Worm (Caenorhabditis elegans) whole organism, L1 larva: Measurements from ENCODE around the gene Y27F2A.9.
"Not testable (repeated sequence)": the region's sequence is repeated elsewhere in the genome, so short reads cannot be mapped to it uniquely, and the experiment has no call there.

Experiments
- Y116A8C.19 ChIP-seq: sonication (generic microtip); optimal IDR thresholded peaks from 2 replicates; lab custom pipeline; 2016; ENCODE audit warnings: missing compliant biosample characterization, missing genetic modification characterization, borderline replicate concordance
- aha-1 ChIP-seq: fragments of 150-350 bp; optimal IDR thresholded peaks from 2 replicates; lab custom pipeline; 2014; ENCODE audit warnings: missing biosample characterization, missing genetic modification characterization
- ceh-82 ChIP-seq, 3 experiments: fragments of 150-350 bp in 1 of 3; sonication (generic microtip) in 2 of 3; optimal IDR thresholded peaks; 2 replicates each; lab custom pipeline; 2014 to 2017; ENCODE audit warnings: missing biosample characterization in 3 of 3, missing genetic modification characterization in 3 of 3
- ceh-88 ChIP-seq: fragments of 200-800 bp; sonication (Bioruptor generic); IDR thresholded peaks from 2 replicates; pipeline ENCODE4 v1.3.6; 2022; ENCODE audit warnings: missing genetic modification characterization, missing compliant biosample characterization
- ces-1 ChIP-seq: fragments of 150-350 bp; optimal IDR thresholded peaks from 2 replicates; lab custom pipeline; 2014; ENCODE audit warnings: missing biosample characterization, missing genetic modification reagents, missing genetic modification characterization
- dsc-1 ChIP-seq: sonication (generic microtip); optimal IDR thresholded peaks from 2 replicates; lab custom pipeline; 2016; ENCODE audit warnings: mild to moderate bottlenecking, missing genetic modification characterization, missing compliant biosample characterization
- egl-13 ChIP-seq: sonication (generic microtip); optimal IDR thresholded peaks from 2 replicates; lab custom pipeline; 2016; ENCODE audit warnings: missing genotype, missing genetic modification reagents, missing genetic modification characterization, missing compliant biosample characterization
- elt-3 ChIP-seq, 6 experiments: fragments of 150-350 bp in 1 of 6; sonication (generic microtip); optimal IDR thresholded peaks; 2 replicates each; lab custom pipeline; 2017 to 2018; ENCODE audit warnings: missing biosample characterization in 6 of 6, missing genetic modification characterization in 6 of 6, inconsistent platforms in 1 of 6
- fkh-10 ChIP-seq: sonication (generic microtip); optimal IDR thresholded peaks from 2 replicates; lab custom pipeline; 2017; ENCODE audit warnings: missing biosample characterization, missing genetic modification reagents, missing genetic modification characterization
- fkh-4 ChIP-seq: sonication (generic microtip); optimal IDR thresholded peaks from 2 replicates; lab custom pipeline; 2016; ENCODE audit warnings: missing compliant biosample characterization, missing genetic modification characterization, borderline replicate concordance
- fkh-8 ChIP-seq: sonication (generic microtip); optimal IDR thresholded peaks from 2 replicates; lab custom pipeline; 2016; ENCODE audit warnings: mild to moderate bottlenecking, missing genetic modification characterization, missing compliant biosample characterization
- hpl-2 ChIP-seq: fragments of 150-350 bp; optimal IDR thresholded peaks from 2 replicates; lab custom pipeline; 2014; ENCODE audit warnings: missing biosample characterization, missing genetic modification reagents, missing genetic modification characterization
- mab-9 ChIP-seq: fragments of 200-800 bp; sonication (Bioruptor generic); IDR thresholded peaks from 2 replicates; pipeline ENCODE4 v1.3.6; 2022; ENCODE audit warnings: missing genetic modification reagents, missing genetic modification characterization, missing compliant biosample characterization
- mep-1 ChIP-seq: fragments of 150-350 bp; optimal IDR thresholded peaks from 2 replicates; lab custom pipeline; 2014; ENCODE audit warnings: missing biosample characterization, missing genetic modification characterization
- nhr-12 ChIP-seq: sonication (generic microtip); optimal IDR thresholded peaks from 2 replicates; lab custom pipeline; 2017; ENCODE audit warnings: missing biosample characterization, missing genetic modification characterization
- nhr-47 ChIP-seq: sonication (generic microtip); optimal IDR thresholded peaks from 2 replicates; lab custom pipeline; 2016; ENCODE audit warnings: mild to moderate bottlenecking, missing genetic modification characterization, moderate library complexity, missing compliant biosample characterization
- nhr-84 ChIP-seq: sonication (generic microtip); optimal IDR thresholded peaks from 2 replicates; lab custom pipeline; 2017; ENCODE audit warnings: missing biosample characterization, missing genetic modification characterization
- pag-3 ChIP-seq: sonication (generic microtip); optimal IDR thresholded peaks from 2 replicates; lab custom pipeline; 2017; ENCODE audit warnings: missing genetic modification characterization, mild to moderate bottlenecking, missing compliant biosample characterization, antibody characterized with exemption, borderline replicate concordance; ENCODE audit not compliant: insufficient read depth
- pax-3 ChIP-seq: fragments of 200-800 bp; sonication (Bioruptor generic); optimal IDR thresholded peaks from 2 replicates; lab custom pipeline; 2018; ENCODE audit warnings: mild to moderate bottlenecking, missing genetic modification characterization, moderate library complexity, missing compliant biosample characterization
- pqm-1 ChIP-seq: sonication (generic microtip); optimal IDR thresholded peaks from 3 replicates; lab custom pipeline; 2017; ENCODE audit warnings: missing biosample characterization, missing genetic modification characterization
- rnt-1 ChIP-seq: sonication (generic microtip); optimal IDR thresholded peaks from 2 replicates; lab custom pipeline; 2016; ENCODE audit warnings: mild to moderate bottlenecking, missing genetic modification characterization, moderate library complexity, missing compliant biosample characterization
- skn-1 ChIP-seq: fragments of 150-350 bp; optimal IDR thresholded peaks from 2 replicates; lab custom pipeline; 2014; ENCODE audit warnings: missing biosample characterization, missing genetic modification characterization
- snu-23 ChIP-seq: sonication (generic microtip); optimal IDR thresholded peaks from 2 replicates; lab custom pipeline; 2016; ENCODE audit warnings: missing genetic modification characterization, missing compliant biosample characterization
- sox-4 ChIP-seq: sonication (generic microtip); optimal IDR thresholded peaks from 2 replicates; lab custom pipeline; 2016; ENCODE audit warnings: missing genetic modification characterization, missing compliant biosample characterization
- sptf-1 ChIP-seq: fragments of 150-350 bp; optimal IDR thresholded peaks from 2 replicates; lab custom pipeline; 2014; ENCODE audit warnings: missing biosample characterization, missing genetic modification characterization
- unc-30 ChIP-seq: sonication (generic microtip); optimal IDR thresholded peaks from 2 replicates; lab custom pipeline; 2017; ENCODE audit warnings: missing biosample characterization, missing genetic modification characterization
- unc-62 ChIP-seq: fragments of 150-350 bp; optimal IDR thresholded peaks from 2 replicates; lab custom pipeline; 2014; ENCODE audit warnings: missing biosample characterization, missing genetic modification reagents, missing genetic modification characterization
- unc-98 ChIP-seq: fragments of 200-800 bp; sonication (Bioruptor generic); IDR thresholded peaks from 2 replicates; pipeline ENCODE4 v1.3.6; 2022; ENCODE audit warnings: missing genetic modification characterization, missing compliant biosample characterization
- vab-15 ChIP-seq: sonication (generic microtip); optimal IDR thresholded peaks from 2 replicates; lab custom pipeline; 2017; ENCODE audit warnings: missing genotype, mild to moderate bottlenecking, missing genetic modification characterization, missing compliant biosample characterization
- xbp-1 ChIP-seq: sonication (generic microtip); optimal IDR thresholded peaks from 2 replicates; lab custom pipeline; 2016; ENCODE audit warnings: missing genetic modification characterization, missing compliant biosample characterization
- zip-4 ChIP-seq: fragments of 200-800 bp; sonication (Bioruptor generic); optimal IDR thresholded peaks from 2 replicates; lab custom pipeline; 2018; ENCODE audit warnings: mild to moderate bottlenecking, missing genetic modification characterization, moderate library complexity, missing compliant biosample characterization
- ztf-4 ChIP-seq: fragments of 150-350 bp; optimal IDR thresholded peaks from 2 replicates; lab custom pipeline; 2014; ENCODE audit warnings: missing biosample characterization, missing genetic modification characterization

Y27F2A.9 gene

ce11 chrII:3195739-3196138 lies 4.3 kb upstream of the Y27F2A.9 start:
- TF ChIP-seq unc-30 (tag; lab: Kevin White, UChicago) = no peak
- no peak for TF ChIP-seq ztf-4 (tag; lab: Kevin White, UChicago)
- TF ChIP-seq pqm-1 (tag; lab: Kevin White, UChicago) = no peak
- TF ChIP-seq xbp-1 (tag; lab: Kevin White, UChicago) = no peak
- TF ChIP-seq fkh-10 (GFP tag; lab: Kevin White, UChicago) = no peak
- no peak for TF ChIP-seq dsc-1
- no peak for TF ChIP-seq rnt-1 (tag; lab: Kevin White, UChicago)
- no peak for TF ChIP-seq ceh-82 (tag; optimal IDR thresholded peaks at IDR 0.05; lab: Kevin White, UChicago)
- TF ChIP-seq nhr-47 = no peak
- no peak for TF ChIP-seq mep-1
- no peak for TF ChIP-seq nhr-84 (tag; lab: Kevin White, UChicago)

ce11 chrII:3189038-3189437 lies 2.4 kb downstream of the Y27F2A.9 start, which contains the start of gene Y27F2A.11:
Gene Y27F2A.11 (plus strand): TSS chrII:3189338.
- not testable (repeated sequence) for TF ChIP-seq skn-1; sox-4; sptf-1 (tag; lab: Kevin White, UChicago)

DNA sequence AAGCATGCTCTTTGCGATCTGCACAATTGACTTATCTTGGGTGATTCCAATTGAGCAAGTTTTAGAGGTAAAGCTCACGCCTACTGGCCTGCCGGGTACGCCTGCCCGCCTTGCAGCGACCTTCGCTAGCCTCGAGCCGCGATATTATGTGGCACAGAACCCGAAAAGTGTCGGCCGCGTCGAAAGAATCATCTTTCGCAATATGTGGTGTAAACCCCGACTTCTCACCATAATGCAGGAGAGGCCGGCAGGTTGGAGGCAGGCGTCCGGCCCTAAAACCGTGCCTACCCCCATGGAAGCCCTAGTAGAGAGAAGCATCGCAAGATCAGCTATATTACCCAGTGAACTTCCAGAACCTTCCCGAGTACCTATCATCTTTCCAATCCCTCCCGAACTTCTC lies 5.6 kb downstream of the Y27F2A.9 start:
- TF ChIP-seq nhr-12 = no peak
- no peak for TF ChIP-seq fkh-8 (tag; lab: Kevin White, UChicago)
- no peak for TF ChIP-seq pag-3 (tag; lab: Kevin White, UChicago)
- TF ChIP-seq snu-23 (GFP tag; lab: Kevin White, UChicago) = no peak
- TF ChIP-seq fkh-4 = no peak
- no peak for TF ChIP-seq aha-1 (tag; lab: Kevin White, UChicago)
- no peak for TF ChIP-seq ces-1
- TF ChIP-seq dsc-1 = no peak
- TF ChIP-seq sptf-1 (tag; lab: Kevin White, UChicago) = no peak
- TF ChIP-seq pax-3 = no peak
- no peak for TF ChIP-seq hpl-2 (GFP tag; lab: Kevin White, UChicago)
- TF ChIP-seq zip-4 = no peak
- TF ChIP-seq elt-3 (tag; optimal IDR thresholded peaks at IDR 0.05; lab: Kevin White, UChicago) = no peak
- no peak for TF ChIP-seq mab-9 (GFP tag; lab: Robert Waterston, UW)
- TF ChIP-seq ceh-88 (GFP tag; lab: Robert Waterston, UW) = no peak
- no peak for TF ChIP-seq Y116A8C.19

DNA sequence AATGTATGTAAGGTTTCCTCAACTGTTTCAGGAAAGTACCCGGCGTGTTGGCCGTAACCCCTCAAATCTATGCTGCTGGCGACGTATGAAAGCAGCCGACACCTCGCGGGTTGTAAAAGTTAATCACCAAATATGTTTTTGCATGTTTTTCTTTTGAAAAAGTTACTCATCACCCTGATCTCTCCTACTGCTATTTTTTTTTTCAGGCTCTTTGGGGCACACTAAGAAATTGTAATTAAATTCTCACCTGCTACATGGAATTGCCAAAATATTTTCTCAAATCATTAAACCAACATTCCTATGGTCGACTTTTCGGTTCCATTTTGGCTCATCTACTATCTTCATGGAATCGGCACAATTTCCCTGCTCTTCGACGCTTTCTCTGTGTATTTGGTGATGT lies 6.6 kb downstream of the Y27F2A.9 start, which contains the start of gene sri-78:
TSS of gene sri-78 (plus strand) at position 301 of the 400 bp plus-strand sequence.
- TF ChIP-seq unc-62 (GFP tag; lab: Kevin White, UChicago); aha-1 (tag; lab: Kevin White, UChicago); elt-3 (tag; optimal IDR thresholded peaks at IDR 0.05; lab: Kevin White, UChicago): not testable (repeated sequence)

DNA sequence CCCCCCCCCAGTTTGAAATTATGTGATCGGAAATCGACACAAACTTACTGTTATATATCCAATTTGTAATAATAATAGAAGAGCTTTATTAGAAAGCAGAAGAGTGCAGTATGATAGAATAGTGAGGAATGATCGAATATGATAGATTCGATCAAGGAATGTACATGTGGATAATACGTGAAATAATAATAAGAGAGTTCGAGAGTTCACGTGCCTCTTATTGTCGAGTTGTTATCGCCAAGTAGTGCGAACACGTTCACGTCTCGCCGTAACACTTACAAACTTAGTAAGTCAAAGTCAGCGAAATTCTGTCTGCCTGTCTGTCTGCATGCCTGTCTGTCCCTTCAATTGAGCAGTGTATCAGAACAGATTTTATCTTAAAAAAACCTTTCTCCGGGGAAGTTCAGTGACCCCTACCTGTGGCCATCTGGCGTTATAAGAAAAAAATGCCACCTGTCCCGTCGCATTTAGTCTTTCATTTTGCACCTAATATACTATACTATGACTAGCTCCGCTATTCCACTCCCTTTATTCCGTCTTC lies 8.1 kb downstream of the Y27F2A.9 start, which contains the start of the genes Y27F2A.6 and Y27F2A.8:
TSS of gene Y27F2A.6 (minus strand) at position 101 of the 541 bp plus-strand sequence.
TSS of gene Y27F2A.8 (plus strand) at position 491 of the 541 bp plus-strand sequence.
- TF ChIP-seq egl-13, vab-15, fkh-4: not testable (repeated sequence)

- TF ChIP-seq pqm-1 (tag; lab: Kevin White, UChicago); ceh-82 (tag; optimal IDR thresholded peaks at IDR 0.05; lab: Kevin White, UChicago); unc-98: not testable (repeated sequence)
Measured at ce11 chrII:3177663-3178062, 13.8 kb downstream of the Y27F2A.9 start, which contains the start of gene sri-40. Gene sri-40 (plus strand): TSS chrII:3177963.
